Fruit fly (Drosophila melanogaster) whole organism, wandering third instar larva: Measurements from ENCODE around the gene tal-AA.

Experiments used
- HLH106 ChIP-seq: fragments of 200-800 bp; optimal IDR thresholded peaks from 3 replicates; lab custom pipeline; 2019; ENCODE audit warnings: missing biosample characterization, mild to moderate bottlenecking, missing genetic modification characterization, moderate library complexity
- Myc ChIP-seq: fragments of >200 bp; optimal IDR thresholded peaks from 2 replicates; lab custom pipeline; 2017
- OdsH ChIP-seq: fragments of 200-800 bp; sonication (Bioruptor generic); optimal IDR thresholded peaks from 2 replicates; lab custom pipeline; 2016; ENCODE audit warnings: missing biosample characterization, mild to moderate bottlenecking, missing genetic modification characterization
- Rel ChIP-seq, 2 experiments: fragments of 200-800 bp; sonication (Bioruptor generic) in 1 of 2; optimal IDR thresholded peaks; 2 replicates in 1 of 2; 3 replicates in 1 of 2; lab custom pipeline; 2016 to 2019; ENCODE audit warnings: mild to moderate bottlenecking in 2 of 2, missing biosample characterization in 2 of 2, missing genetic modification characterization in 2 of 2, moderate library complexity in 1 of 2
- brk ChIP-seq: fragments of 200-800 bp; sonication (Bioruptor generic); optimal IDR thresholded peaks from 2 replicates; lab custom pipeline; 2016; ENCODE audit warnings: missing biosample characterization, mild to moderate bottlenecking, missing genetic modification characterization
- fru ChIP-seq: fragments of 200-800 bp; sonication (Bioruptor generic); optimal IDR thresholded peaks from 3 replicates; lab custom pipeline; 2016; ENCODE audit warnings: missing biosample characterization, mild to moderate bottlenecking, missing genetic modification characterization
- psq ChIP-seq: fragments of 200-800 bp; sonication (Bioruptor generic); optimal IDR thresholded peaks from 3 replicates; lab custom pipeline; 2017; ENCODE audit warnings: missing biosample characterization, mild to moderate bottlenecking, missing genetic modification characterization, moderate library complexity

- no peak for TF ChIP-seq Myc (lab: Kevin White, UChicago)
- TF ChIP-seq HLH106 (tag; lab: Kevin White, UChicago), result no peak
- TF ChIP-seq OdsH (GFP tag; lab: Kevin White, UChicago), result no peak
- TF ChIP-seq brk, result no peak
- TF ChIP-seq Rel (GFP tag; optimal IDR thresholded peaks at IDR 0.05; lab: Kevin White, UChicago), result no peak
- TF ChIP-seq Rel (tag; optimal IDR thresholded peaks at IDR 0.05; lab: Kevin White, UChicago), result no peak
- TF ChIP-seq fru (GFP tag; lab: Kevin White, UChicago), result no peak
- no peak for TF ChIP-seq psq (GFP tag; lab: Kevin White, UChicago)
Observed at dm6 chr3R:13817480-13818305, 4.8 kb downstream of the tal-AA start.
